ENCODE assay signal across 1 fruit fly cellular context in the genomic region with DNA sequence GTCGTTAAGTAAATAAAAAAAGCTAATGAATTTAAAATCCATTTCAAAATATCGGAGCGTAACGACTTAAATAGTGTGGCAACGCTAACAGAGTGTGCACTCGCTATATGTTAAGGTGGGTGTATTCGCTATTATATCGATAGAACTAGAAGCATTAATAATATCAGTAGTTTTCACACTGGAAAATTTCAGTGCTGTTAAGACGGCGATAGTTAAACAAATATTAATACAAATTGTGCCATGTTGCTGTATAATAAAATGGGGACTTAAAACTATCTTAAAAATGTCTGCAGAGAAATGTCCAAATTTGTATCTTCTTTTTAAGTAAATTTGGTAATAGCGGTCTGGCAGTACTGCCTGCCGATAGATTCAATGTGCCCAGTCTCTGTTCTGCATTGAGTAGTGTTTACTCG.
TF ChIP-seq lines count a peak whose summit lies in the region.

No protein-coding gene starts in this region.

TF ChIP-seq in whole organism, embryonic, 481 proteins besides CTCF, POLR2A, EP300 and RAD21 (continued from another document and continues in another):
- TF ChIP-seq Lhr (GFP tag; optimal IDR thresholded peaks at IDR 0.05; lab: Kevin White, UChicago) = peak; percentile 84
- TF ChIP-seq twi (tag; optimal IDR thresholded peaks at IDR 0.05; lab: Kevin White, UChicago) = no peak
- TF ChIP-seq hbn (GFP tag; IDR thresholded peaks at IDR 0.05; lab: Robert Waterston, UW; ENCODE audit: partially characterized antibody) = peak; percentile 67
- peak; percentile 77 for TF ChIP-seq CkIIα-i1 (GFP tag; IDR thresholded peaks at IDR 0.05; lab: Robert Waterston, UW)
- peak; percentile 37; the same call in 1 of the 2 replicates for TF ChIP-seq CG10321 (GFP tag; IDR thresholded peaks at IDR 0.05; lab: Robert Waterston, UW)
- peak; percentile 86 for TF ChIP-seq CG13123 (GFP tag; optimal IDR thresholded peaks at IDR 0.05; lab: Kevin White, UChicago)
- TF ChIP-seq CG3847 (GFP tag; IDR thresholded peaks at IDR 0.05; lab: Robert Waterston, UW) = peak; percentile 95
- peak; percentile 71 for TF ChIP-seq CG14050 (GFP tag; IDR thresholded peaks at IDR 0.05; lab: Robert Waterston, UW)
- peak; percentile 98 for TF ChIP-seq Med (GFP tag; lab: Kevin White, UChicago)
- TF ChIP-seq tio (GFP tag; optimal IDR thresholded peaks at IDR 0.05; lab: Kevin White, UChicago) = peak; percentile 68
- peak; percentile 55 for TF ChIP-seq Mes4 (GFP tag; optimal IDR thresholded peaks at IDR 0.05; lab: Kevin White, UChicago)
- TF ChIP-seq chn (GFP tag; optimal IDR thresholded peaks at IDR 0.05; lab: Kevin White, UChicago) = peak; percentile 79
- TF ChIP-seq CG12659 (GFP tag; optimal IDR thresholded peaks at IDR 0.05; lab: Kevin White, UChicago) = peak; percentile 85
- TF ChIP-seq CG18476 (GFP tag; optimal IDR thresholded peaks at IDR 0.05; lab: Kevin White, UChicago) = peak; percentile 79
- no peak for TF ChIP-seq hkb (optimal IDR thresholded peaks at IDR 0.05; lab: Kevin White, UChicago)
- peak; percentile 76 for TF ChIP-seq hkb (GFP tag; IDR thresholded peaks at IDR 0.05; lab: Robert Waterston, UW)
- TF ChIP-seq chinmo (GFP tag; IDR thresholded peaks at IDR 0.05; lab: Robert Waterston, UW; ENCODE audit: partially characterized antibody) = 0 out of 4 replicates have a peak, but pooled peaks have one; percentile 17
- peak; percentile 91 for TF ChIP-seq CG14014 (GFP tag; IDR thresholded peaks at IDR 0.05; lab: Robert Waterston, UW)
- TF ChIP-seq CG14965 (GFP tag; optimal IDR thresholded peaks at IDR 0.05; lab: Kevin White, UChicago; ENCODE audit: borderline replicate concordance) = peak; percentile 33
- TF ChIP-seq CG7963 (GFP tag; IDR thresholded peaks at IDR 0.05; lab: Robert Waterston, UW; ENCODE audit: partially characterized antibody) = peak; percentile 24; the same call in 1 of the 3 replicates
- TF ChIP-seq lmd (GFP tag; IDR thresholded peaks at IDR 0.05; lab: Robert Waterston, UW) = peak; percentile 94
- peak; percentile 68 for TF ChIP-seq kay (GFP tag; optimal IDR thresholded peaks at IDR 0.05; lab: Kevin White, UChicago)
- TF ChIP-seq CG4328 (GFP tag; optimal IDR thresholded peaks at IDR 0.05; lab: Kevin White, UChicago) = peak; percentile 67
- TF ChIP-seq Drgx (GFP tag; IDR thresholded peaks at IDR 0.05; lab: Robert Waterston, UW) = peak; percentile 80
- peak; percentile 47 for TF ChIP-seq grn (GFP tag; optimal IDR thresholded peaks at IDR 0.05; lab: Kevin White, UChicago)
- TF ChIP-seq Fer3 (tag; optimal IDR thresholded peaks at IDR 0.05; lab: Kevin White, UChicago) = no peak
- peak; percentile 67 for TF ChIP-seq ro (GFP tag; IDR thresholded peaks at IDR 0.05; lab: Robert Waterston, UW)
- peak; percentile 78 for TF ChIP-seq CG9876 (GFP tag; optimal IDR thresholded peaks at IDR 0.05; lab: Kevin White, UChicago)
- TF ChIP-seq prd (optimal IDR thresholded peaks at IDR 0.05; lab: Kevin White, UChicago) = no peak
- TF ChIP-seq prd (GFP tag; IDR thresholded peaks at IDR 0.05; lab: Robert Waterston, UW) = peak; percentile 96
- peak; percentile 52 for TF ChIP-seq p53 (GFP tag; optimal IDR thresholded peaks at IDR 0.05; lab: Kevin White, UChicago)
- TF ChIP-seq CG15514 (GFP tag; optimal IDR thresholded peaks at IDR 0.05; lab: Kevin White, UChicago) = peak; percentile 90
- TF ChIP-seq HLH4C (GFP tag; IDR thresholded peaks at IDR 0.05; lab: Robert Waterston, UW; ENCODE audit: partially characterized antibody) = peak; percentile 74
- TF ChIP-seq CG4424 (GFP tag; optimal IDR thresholded peaks at IDR 0.05; lab: Kevin White, UChicago) = peak; percentile 82
- peak; percentile 93 for TF ChIP-seq CG11247 (GFP tag; IDR thresholded peaks at IDR 0.05; lab: Robert Waterston, UW)
- TF ChIP-seq gcm2 (GFP tag; optimal IDR thresholded peaks at IDR 0.05; lab: Kevin White, UChicago) = peak; percentile 71
- TF ChIP-seq wek (GFP tag; optimal IDR thresholded peaks at IDR 0.05; lab: Kevin White, UChicago) = peak; percentile 0
- peak; percentile 71 for TF ChIP-seq btn (GFP tag; optimal IDR thresholded peaks at IDR 0.05; lab: Kevin White, UChicago)
- TF ChIP-seq pum (GFP tag; optimal IDR thresholded peaks at IDR 0.05; lab: Kevin White, UChicago) = peak; percentile 90
- TF ChIP-seq CG6765 (GFP tag; optimal IDR thresholded peaks at IDR 0.05; lab: Kevin White, UChicago) = no peak
- peak; percentile 89 for TF ChIP-seq CG2889 (GFP tag; IDR thresholded peaks at IDR 0.05; lab: Robert Waterston, UW)
- no peak for TF ChIP-seq yki (optimal IDR thresholded peaks at IDR 0.05; lab: Kevin White, UChicago)
- TF ChIP-seq HLH3B (GFP tag; IDR thresholded peaks at IDR 0.05; lab: Robert Waterston, UW) = peak; percentile 90
- peak; percentile 69 for TF ChIP-seq CG7271 (tag; optimal IDR thresholded peaks at IDR 0.05; lab: Kevin White, UChicago)
- TF ChIP-seq Doc3 (GFP tag; IDR thresholded peaks at IDR 0.05; lab: Robert Waterston, UW; ENCODE audit: partially characterized antibody) = peak; percentile 85
- TF ChIP-seq sim (GFP tag; IDR thresholded peaks at IDR 0.05; lab: Robert Waterston, UW) = peak; percentile 40; the same call in 1 of the 2 replicates
- TF ChIP-seq CG1024 (GFP tag; IDR thresholded peaks at IDR 0.05; lab: Robert Waterston, UW) = peak; percentile 60
- peak; percentile 52 for TF ChIP-seq cwo (GFP tag; optimal IDR thresholded peaks at IDR 0.05; lab: Kevin White, UChicago)
- peak; percentile 91 for TF ChIP-seq Dbx (GFP tag; IDR thresholded peaks at IDR 0.05; lab: Robert Waterston, UW)
- peak; percentile 91 for TF ChIP-seq Gug (GFP tag; IDR thresholded peaks at IDR 0.05; lab: Robert Waterston, UW)
- peak; percentile 74 for TF ChIP-seq gfzf (GFP tag; optimal IDR thresholded peaks at IDR 0.05; lab: Kevin White, UChicago)
- TF ChIP-seq pnt (GFP tag; optimal IDR thresholded peaks at IDR 0.05; lab: Kevin White, UChicago) = peak; percentile 89
- no peak for TF ChIP-seq z (GFP tag; IDR thresholded peaks at IDR 0.05; lab: Robert Waterston, UW)
- no peak for TF ChIP-seq usp (GFP tag; optimal IDR thresholded peaks at IDR 0.05; lab: Kevin White, UChicago)
- TF ChIP-seq CG4854 (GFP tag; optimal IDR thresholded peaks at IDR 0.05; lab: Kevin White, UChicago) = no peak
- TF ChIP-seq dimm (GFP tag; IDR thresholded peaks at IDR 0.05; lab: Robert Waterston, UW) = peak; percentile 81
- TF ChIP-seq Ravus (GFP tag; IDR thresholded peaks at IDR 0.05; lab: Robert Waterston, UW) = peak; percentile 67
- peak; percentile 51 for TF ChIP-seq trh (GFP tag; optimal IDR thresholded peaks at IDR 0.05; lab: Kevin White, UChicago)
- peak; percentile 85 for TF ChIP-seq Dek (tag; optimal IDR thresholded peaks at IDR 0.05; lab: Kevin White, UChicago)
- TF ChIP-seq otp (GFP tag; IDR thresholded peaks at IDR 0.05; lab: Robert Waterston, UW) = peak; percentile 84
- TF ChIP-seq CG10209 (GFP tag; optimal IDR thresholded peaks at IDR 0.05; lab: Kevin White, UChicago) = peak; percentile 81
- TF ChIP-seq CG2129 (GFP tag; IDR thresholded peaks at IDR 0.05; lab: Robert Waterston, UW; ENCODE audit: partially characterized antibody) = peak; percentile 84
- peak; percentile 98 for TF ChIP-seq Abd-B (GFP tag; optimal IDR thresholded peaks at IDR 0.05; lab: Kevin White, UChicago)
- no peak for TF ChIP-seq cg (GFP tag; optimal IDR thresholded peaks at IDR 0.05; lab: Kevin White, UChicago)
- TF ChIP-seq eyg (GFP tag; optimal IDR thresholded peaks at IDR 0.05; lab: Kevin White, UChicago) = peak; percentile 74
- TF ChIP-seq CG30431 (GFP tag; optimal IDR thresholded peaks at IDR 0.05; lab: Kevin White, UChicago) = peak; percentile 81
- TF ChIP-seq kni (GFP tag; optimal IDR thresholded peaks at IDR 0.05; lab: Kevin White, UChicago) = peak; percentile 16
- no peak for TF ChIP-seq HLHmδ (GFP tag; optimal IDR thresholded peaks at IDR 0.05; lab: Kevin White, UChicago)
- TF ChIP-seq CG12071 (GFP tag; optimal IDR thresholded peaks at IDR 0.05; lab: Kevin White, UChicago) = no peak
- peak; percentile 100 for TF ChIP-seq CG12155 (GFP tag; optimal IDR thresholded peaks at IDR 0.05; lab: Kevin White, UChicago)
- TF ChIP-seq CG8765 (GFP tag; IDR thresholded peaks at IDR 0.05; lab: Robert Waterston, UW) = peak; percentile 82
- TF ChIP-seq trem (tag; optimal IDR thresholded peaks at IDR 0.05; lab: Kevin White, UChicago) = peak; percentile 92
- TF ChIP-seq CG32767 (GFP tag; IDR thresholded peaks at IDR 0.05; lab: Robert Waterston, UW) = 0 out of 2 replicates have a peak, but pooled peaks have one; percentile 32
- peak; percentile 89 for TF ChIP-seq Xrp1 (GFP tag; IDR thresholded peaks at IDR 0.05; lab: Robert Waterston, UW)
- TF ChIP-seq Spps (tag; optimal IDR thresholded peaks at IDR 0.05; lab: Kevin White, UChicago) = peak; percentile 63
- peak; percentile 93 for TF ChIP-seq CG32772 (GFP tag; IDR thresholded peaks at IDR 0.05; lab: Robert Waterston, UW)
- TF ChIP-seq YL-1 (GFP tag; optimal IDR thresholded peaks at IDR 0.05; lab: Kevin White, UChicago) = peak; percentile 81
- TF ChIP-seq tap (tag; optimal IDR thresholded peaks at IDR 0.05; lab: Kevin White, UChicago) = peak; percentile 51
- peak; percentile 94 for TF ChIP-seq nmo (GFP tag; optimal IDR thresholded peaks at IDR 0.05; lab: Kevin White, UChicago)
- TF ChIP-seq sisA (GFP tag; IDR thresholded peaks at IDR 0.05; lab: Robert Waterston, UW) = peak; percentile 95
- peak; percentile 82 for TF ChIP-seq wor (GFP tag; IDR thresholded peaks at IDR 0.05; lab: Robert Waterston, UW)
- peak; percentile 92 for TF ChIP-seq al (GFP tag; IDR thresholded peaks at IDR 0.05; lab: Robert Waterston, UW)
- TF ChIP-seq Camta (GFP tag; optimal IDR thresholded peaks at IDR 0.05; lab: Kevin White, UChicago) = peak; percentile 80
- TF ChIP-seq Oli (tag; optimal IDR thresholded peaks at IDR 0.05; lab: Kevin White, UChicago) = peak; percentile 67
- peak; percentile 58 for TF ChIP-seq rib (GFP tag; IDR thresholded peaks at IDR 0.05; lab: Robert Waterston, UW)
- peak; percentile 84 for TF ChIP-seq Sox102F (GFP tag; optimal IDR thresholded peaks at IDR 0.05; lab: Kevin White, UChicago)
- TF ChIP-seq MBD-R2 (GFP tag; IDR thresholded peaks at IDR 0.05; lab: Robert Waterston, UW) = peak; percentile 91
- TF ChIP-seq CG4282 (GFP tag; optimal IDR thresholded peaks at IDR 0.05; lab: Kevin White, UChicago) = peak; percentile 72
- peak; percentile 87 for TF ChIP-seq fu2 (GFP tag; optimal IDR thresholded peaks at IDR 0.05; lab: Kevin White, UChicago)
- TF ChIP-seq Dp (GFP tag; optimal IDR thresholded peaks at IDR 0.05; lab: Kevin White, UChicago) = peak; percentile 82
- peak; percentile 89 for TF ChIP-seq shn (GFP tag; optimal IDR thresholded peaks at IDR 0.05; lab: Kevin White, UChicago)
- TF ChIP-seq CG9727 (GFP tag; optimal IDR thresholded peaks at IDR 0.05; lab: Kevin White, UChicago) = peak; percentile 78
- no peak for TF ChIP-seq kah (GFP tag; optimal IDR thresholded peaks at IDR 0.05; lab: Kevin White, UChicago)
- peak; percentile 77 for TF ChIP-seq gsb (GFP tag; IDR thresholded peaks at IDR 0.05; lab: Robert Waterston, UW)
- TF ChIP-seq CG3163 (GFP tag; optimal IDR thresholded peaks at IDR 0.05; lab: Kevin White, UChicago) = peak; percentile 49
- peak; percentile 73 for TF ChIP-seq CG10959 (GFP tag; IDR thresholded peaks at IDR 0.05; lab: Robert Waterston, UW)
- TF ChIP-seq slp2 (GFP tag; optimal IDR thresholded peaks at IDR 0.05; lab: Kevin White, UChicago) = peak; percentile 79
- peak; percentile 91 for TF ChIP-seq CoRest (tag; optimal IDR thresholded peaks at IDR 0.05; lab: Kevin White, UChicago)
- peak; percentile 74; the same call in 2 of the 3 replicates for TF ChIP-seq C15 (GFP tag; IDR thresholded peaks at IDR 0.05; lab: Robert Waterston, UW)
- no peak for TF ChIP-seq CG1832 (GFP tag; optimal IDR thresholded peaks at IDR 0.05; lab: Kevin White, UChicago)
- peak; percentile 80 for TF ChIP-seq CG31388 (GFP tag; optimal IDR thresholded peaks at IDR 0.05; lab: Kevin White, UChicago)
- peak; percentile 71 for TF ChIP-seq Fer2 (tag; optimal IDR thresholded peaks at IDR 0.05; lab: Kevin White, UChicago)
- TF ChIP-seq Atf-2 (GFP tag; optimal IDR thresholded peaks at IDR 0.05; lab: Kevin White, UChicago) = peak; percentile 78
- TF ChIP-seq maf-S (GFP tag; optimal IDR thresholded peaks at IDR 0.05; lab: Kevin White, UChicago) = peak; percentile 79
- TF ChIP-seq so (GFP tag; IDR thresholded peaks at IDR 0.05; lab: Robert Waterston, UW) = peak; percentile 63; the same call in 1 of the 3 replicates
- peak; percentile 94 for TF ChIP-seq Aef1 (GFP tag; IDR thresholded peaks at IDR 0.05; lab: Robert Waterston, UW)
- no peak for TF ChIP-seq salm (tag; optimal IDR thresholded peaks at IDR 0.05; lab: Kevin White, UChicago)
- peak; percentile 95 for TF ChIP-seq row (GFP tag; IDR thresholded peaks at IDR 0.05; lab: Robert Waterston, UW)
- peak; percentile 79 for TF ChIP-seq CG16815 (GFP tag; optimal IDR thresholded peaks at IDR 0.05; lab: Kevin White, UChicago)
- peak; percentile 80 for TF ChIP-seq Hmr (GFP tag; optimal IDR thresholded peaks at IDR 0.05; lab: Kevin White, UChicago)
- peak; percentile 51 for TF ChIP-seq ash1 (GFP tag; optimal IDR thresholded peaks at IDR 0.05; lab: Kevin White, UChicago)
- TF ChIP-seq PHDP (tag; optimal IDR thresholded peaks at IDR 0.05; lab: Kevin White, UChicago) = no peak
- no peak for TF ChIP-seq br (optimal IDR thresholded peaks at IDR 0.05; lab: Kevin White, UChicago)
- no peak for TF ChIP-seq Sox100B (GFP tag; optimal IDR thresholded peaks at IDR 0.05; lab: Kevin White, UChicago)
- TF ChIP-seq NfI (GFP tag; optimal IDR thresholded peaks at IDR 0.05; lab: Kevin White, UChicago) = peak; percentile 86
- peak; percentile 81 for TF ChIP-seq CG43689 (GFP tag; IDR thresholded peaks at IDR 0.05; lab: Robert Waterston, UW)
- peak; percentile 100 for TF ChIP-seq Ets65A (GFP tag; lab: Kevin White, UChicago)
- TF ChIP-seq abd-A (tag; optimal IDR thresholded peaks at IDR 0.05; lab: Kevin White, UChicago) = no peak
- peak; percentile 79 for TF ChIP-seq sens-2 (GFP tag; IDR thresholded peaks at IDR 0.05; lab: Robert Waterston, UW)
- no peak for TF ChIP-seq lov (optimal IDR thresholded peaks at IDR 0.05; lab: Kevin White, UChicago)
- peak; percentile 70; the same call in 2 of the 3 replicates for TF ChIP-seq lov (GFP tag; IDR thresholded peaks at IDR 0.05; lab: Robert Waterston, UW)
- TF ChIP-seq CG11504 (tag; optimal IDR thresholded peaks at IDR 0.05; lab: Kevin White, UChicago) = no peak
- peak; percentile 18 for TF ChIP-seq CG6254 (GFP tag; optimal IDR thresholded peaks at IDR 0.05; lab: Kevin White, UChicago)
- TF ChIP-seq CG18262 (tag; optimal IDR thresholded peaks at IDR 0.05; lab: Kevin White, UChicago) = no peak
- peak; percentile 85 for TF ChIP-seq CG18599 (GFP tag; optimal IDR thresholded peaks at IDR 0.05; lab: Kevin White, UChicago)
- TF ChIP-seq stwl (tag; optimal IDR thresholded peaks at IDR 0.05; lab: Kevin White, UChicago) = peak; percentile 93
- peak; percentile 16; the same call in 1 of the 3 replicates for TF ChIP-seq sr (GFP tag; IDR thresholded peaks at IDR 0.05; lab: Robert Waterston, UW)
